Fruit fly (Drosophila melanogaster) whole organism, wandering third instar larva: ENCODE measurements around the gene spdo.

ENCODE experiments used
- Abd-B ChIP-seq: fragments of >200 bp; optimal IDR thresholded peaks from 2 replicates; lab custom pipeline; 2017; ENCODE audit warnings: missing biosample characterization, missing genetic modification characterization
- CG32264 ChIP-seq: fragments of 200-800 bp; sonication (Bioruptor generic); optimal IDR thresholded peaks from 2 replicates; lab custom pipeline; 2016; ENCODE audit warnings: missing biosample characterization, missing genetic modification characterization
- Dfd ChIP-seq: fragments of >200 bp; optimal IDR thresholded peaks from 2 replicates; lab custom pipeline; 2017; ENCODE audit warnings: missing biosample characterization, missing genetic modification characterization
- Dif ChIP-seq: fragments of 200-275, 200-300 bp; sonication (Bioruptor generic); optimal IDR thresholded peaks from 2 replicates; lab custom pipeline; 2018; ENCODE audit warnings: missing biosample characterization, missing genetic modification characterization; ENCODE audit not compliant: partially characterized antibody
- GATAd ChIP-seq: sonication (Bioruptor generic); optimal IDR thresholded peaks from 2 replicates; lab custom pipeline; 2016; ENCODE audit warnings: missing biosample characterization, missing genetic modification characterization
- HLH106 ChIP-seq: fragments of 200-800 bp; optimal IDR thresholded peaks from 3 replicates; lab custom pipeline; 2019; ENCODE audit warnings: missing biosample characterization, mild to moderate bottlenecking, missing genetic modification characterization, moderate library complexity
- Hr78 ChIP-seq: fragments of >200 bp; optimal IDR thresholded peaks from 2 replicates; lab custom pipeline; 2017; ENCODE audit warnings: missing biosample characterization, missing genetic modification characterization
- Hr83 ChIP-seq: fragments of 200-300 bp; sonication (Bioruptor generic); optimal IDR thresholded peaks from 2 replicates; lab custom pipeline; 2016; ENCODE audit warnings: missing biosample characterization, mild to moderate bottlenecking, missing genetic modification characterization, moderate library complexity; ENCODE audit not compliant: poor library complexity, severe bottlenecking
- Jra ChIP-seq: sonication (Bioruptor generic); optimal IDR thresholded peaks from 2 replicates; lab custom pipeline; 2016; ENCODE audit warnings: missing biosample characterization, missing genetic modification characterization
- Mio ChIP-seq: sonication (Bioruptor generic); optimal IDR thresholded peaks from 2 replicates; lab custom pipeline; 2016; ENCODE audit warnings: missing biosample characterization, missing genetic modification characterization
- N ChIP-seq: fragments of >200 bp; optimal IDR thresholded peaks from 2 replicates; lab custom pipeline; 2018; ENCODE audit warnings: missing biosample characterization, missing external identifiers, missing genetic modification characterization
- OdsH ChIP-seq: fragments of 200-800 bp; sonication (Bioruptor generic); optimal IDR thresholded peaks from 2 replicates; lab custom pipeline; 2016; ENCODE audit warnings: missing biosample characterization, mild to moderate bottlenecking, missing genetic modification characterization
- Rel ChIP-seq, 2 experiments: fragments of 200-800 bp; sonication (Bioruptor generic) in 1 of 2; optimal IDR thresholded peaks; 2 replicates in 1 of 2; 3 replicates in 1 of 2; lab custom pipeline; 2016 to 2019; ENCODE audit warnings: mild to moderate bottlenecking in 2 of 2, missing biosample characterization in 2 of 2, missing genetic modification characterization in 2 of 2, moderate library complexity in 1 of 2
- Sp1 ChIP-seq: fragments of 200-800 bp; sonication (Bioruptor generic); optimal IDR thresholded peaks from 3 replicates; lab custom pipeline; 2019; ENCODE audit warnings: missing biosample characterization, mild to moderate bottlenecking, missing genetic modification characterization, moderate library complexity
- Vsx2 ChIP-seq: fragments of 200-300, 225-300 bp; sonication (Bioruptor generic); optimal IDR thresholded peaks from 2 replicates; lab custom pipeline; 2018; ENCODE audit warnings: missing biosample characterization, missing genetic modification characterization; ENCODE audit not compliant: partially characterized antibody
- br ChIP-seq: fragments of 200-800 bp; sonication (Bioruptor generic); optimal IDR thresholded peaks from 2 replicates; lab custom pipeline; 2016; ENCODE audit warnings: missing biosample characterization, missing genetic modification characterization
- brk ChIP-seq: fragments of 200-800 bp; sonication (Bioruptor generic); optimal IDR thresholded peaks from 2 replicates; lab custom pipeline; 2016; ENCODE audit warnings: missing biosample characterization, mild to moderate bottlenecking, missing genetic modification characterization
- dl ChIP-seq, 2 experiments: fragments of 175-275, 200-275 bp in 1 of 2; fragments of 200-275 bp in 1 of 2; sonication (Bioruptor generic); optimal IDR thresholded peaks; lab custom pipeline; 2018; ENCODE audit warnings: mild to moderate bottlenecking in 2 of 2, missing biosample characterization in 2 of 2, missing genetic modification characterization in 2 of 2, moderate library complexity in 2 of 2; ENCODE audit not compliant: partially characterized antibody in 2 of 2, insufficient read depth in 1 of 2
- dmrt93B ChIP-seq: fragments of 200-800 bp; sonication (Bioruptor generic); optimal IDR thresholded peaks from 2 replicates; lab custom pipeline; 2018; ENCODE audit warnings: missing biosample characterization, mild to moderate bottlenecking, missing genetic modification characterization
- foxo ChIP-seq, 2 experiments: fragments of 200-800 bp; sonication (Bioruptor generic); optimal IDR thresholded peaks; 2 replicates in 1 of 2; 3 replicates in 1 of 2; lab custom pipeline; 2016 to 2017; ENCODE audit warnings: missing biosample characterization in 2 of 2, missing genetic modification characterization in 2 of 2
- fru ChIP-seq: fragments of 200-800 bp; sonication (Bioruptor generic); optimal IDR thresholded peaks from 3 replicates; lab custom pipeline; 2016; ENCODE audit warnings: missing biosample characterization, mild to moderate bottlenecking, missing genetic modification characterization
- h ChIP-seq: fragments of 200-800 bp; sonication (Bioruptor generic); optimal IDR thresholded peaks from 3 replicates; lab custom pipeline; 2016; ENCODE audit warnings: missing biosample characterization, mild to moderate bottlenecking, missing genetic modification characterization
- jim ChIP-seq: fragments of 175-275, 200-325 bp; sonication (Bioruptor generic); optimal IDR thresholded peaks from 2 replicates; lab custom pipeline; 2016; ENCODE audit warnings: missing biosample characterization, mild to moderate bottlenecking, missing genetic modification characterization
- pan ChIP-seq: fragments of >200 bp; optimal IDR thresholded peaks from 2 replicates; lab custom pipeline; 2017
- psq ChIP-seq: fragments of 200-800 bp; sonication (Bioruptor generic); optimal IDR thresholded peaks from 3 replicates; lab custom pipeline; 2017; ENCODE audit warnings: missing biosample characterization, mild to moderate bottlenecking, missing genetic modification characterization, moderate library complexity
- rgr ChIP-seq: fragments of 200-800 bp; sonication (Bioruptor generic); optimal IDR thresholded peaks from 3 replicates; lab custom pipeline; 2016; ENCODE audit warnings: missing biosample characterization, mild to moderate bottlenecking, missing genetic modification characterization
- sv ChIP-seq: fragments of 200-800 bp; sonication (Bioruptor generic); optimal IDR thresholded peaks from 3 replicates; lab custom pipeline; 2016; ENCODE audit warnings: missing biosample characterization, missing genetic modification characterization
- tai ChIP-seq: sonication (Bioruptor generic); optimal IDR thresholded peaks from 2 replicates; lab custom pipeline; 2016; ENCODE audit warnings: missing biosample characterization, missing genetic modification characterization
- usp ChIP-seq: fragments of >200 bp; optimal IDR thresholded peaks from 2 replicates; lab custom pipeline; 2017; ENCODE audit warnings: missing biosample characterization, missing genetic modification characterization
- woc ChIP-seq: sonication (Bioruptor generic); optimal IDR thresholded peaks from 2 replicates; lab custom pipeline; 2016; ENCODE audit warnings: missing biosample characterization, mild to moderate bottlenecking, missing genetic modification characterization

spdo gene

dm6 chr3R:30476367-30476766 is at the start of gene spdo:
Gene spdo (plus strand): TSS chr3R:30476684.
- TF ChIP-seq woc (GFP tag; lab: Kevin White, UChicago) (no peak), Rel (GFP tag; optimal IDR thresholded peaks at IDR 0.05; lab: Kevin White, UChicago) (no peak), Rel (tag; optimal IDR thresholded peaks at IDR 0.05; lab: Kevin White, UChicago) (no peak), h (GFP tag; lab: Kevin White, UChicago) (no peak), HLH106 (tag; lab: Kevin White, UChicago) (no peak), Dif (GFP tag; lab: Kevin White, UChicago) (no peak), Dfd (GFP tag; lab: Kevin White, UChicago) (no peak), OdsH (GFP tag; lab: Kevin White, UChicago) (no peak), N (GFP tag; lab: Kevin White, UChicago) (no peak), jim (no peak), Mio (GFP tag; lab: Kevin White, UChicago) (no peak), Hr83 (GFP tag; lab: Kevin White, UChicago) (no peak), Vsx2 (GFP tag; lab: Kevin White, UChicago) (no peak), rgr (GFP tag; lab: Kevin White, UChicago) (no peak), Hr78 (GFP tag; lab: Kevin White, UChicago) (no peak), GATAd (GFP tag; lab: Kevin White, UChicago) (no peak), foxo (GFP tag; optimal IDR thresholded peaks at IDR 0.05; lab: Kevin White, UChicago) (no peak), tai (GFP tag; lab: Kevin White, UChicago) (no peak), brk (GFP tag; lab: Kevin White, UChicago) (no peak), Sp1 (GFP tag; lab: Kevin White, UChicago) (no peak), Abd-B (GFP tag; lab: Kevin White, UChicago) (no peak)

- peak; percentile 3 for TF ChIP-seq HLH106 (tag; lab: Kevin White, UChicago)
- no peak for TF ChIP-seq foxo (GFP tag; optimal IDR thresholded peaks at IDR 0.05; lab: Kevin White, UChicago)
- TF ChIP-seq dmrt93B (GFP tag; lab: Kevin White, UChicago) = no peak
- peak; percentile 13 for TF ChIP-seq rgr (GFP tag; lab: Kevin White, UChicago)
- TF ChIP-seq sv (GFP tag; lab: Kevin White, UChicago) = no peak
- TF ChIP-seq brk (GFP tag; lab: Kevin White, UChicago) = no peak
- no peak for TF ChIP-seq OdsH (GFP tag; lab: Kevin White, UChicago)
- no peak for TF ChIP-seq jim
- TF ChIP-seq tai (GFP tag; lab: Kevin White, UChicago) = no peak
- no peak for TF ChIP-seq Rel (GFP tag; optimal IDR thresholded peaks at IDR 0.05; lab: Kevin White, UChicago)
- peak; percentile 63 for TF ChIP-seq Rel (tag; optimal IDR thresholded peaks at IDR 0.05; lab: Kevin White, UChicago)
- peak; percentile 25 for TF ChIP-seq Hr83 (GFP tag; lab: Kevin White, UChicago)
- no peak for TF ChIP-seq usp (GFP tag; lab: Kevin White, UChicago)
Measured at dm6 chr3R:30427805-30428359, 48.6 kb upstream of the spdo start, which contains the start of gene CG2218. Gene CG2218 (minus strand): TSS chr3R:30428276.

DNA sequence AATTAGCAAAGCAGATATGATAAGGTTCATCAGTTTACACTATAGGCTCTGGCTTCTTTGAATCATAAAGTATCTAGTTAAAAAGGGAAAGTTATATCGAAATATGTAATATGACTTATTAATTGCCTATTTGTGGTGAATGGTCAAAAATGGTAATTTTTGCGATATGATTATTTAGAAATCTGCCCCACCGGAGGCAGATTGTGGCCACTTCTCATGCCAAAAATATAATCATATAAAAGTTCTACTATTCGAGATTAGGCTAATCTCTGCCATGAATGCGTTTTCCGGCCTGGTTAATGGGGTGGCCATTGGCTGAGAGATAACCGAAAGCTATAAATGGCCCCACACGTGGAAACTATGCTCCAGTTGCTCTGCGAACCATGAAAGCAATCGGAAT is 48.0 kb upstream of the spdo start, which contains the start of gene CG15533:
CG15533 (plus strand) TSS at position 362 of the 400 bp plus-strand sequence.
- TF ChIP-seq OdsH (GFP tag; lab: Kevin White, UChicago) (no peak), dl (GFP tag; optimal IDR thresholded peaks at IDR 0.05; lab: Kevin White, UChicago; ENCODE audit: insufficient read depth in 1 of 2, partially characterized antibody in 2 of 2) (no peak), pan (lab: Kevin White, UChicago) (no peak), psq (GFP tag; lab: Kevin White, UChicago) (no peak), tai (GFP tag; lab: Kevin White, UChicago) (no peak), dmrt93B (GFP tag; lab: Kevin White, UChicago) (no peak), Vsx2 (GFP tag; lab: Kevin White, UChicago) (no peak), Dif (GFP tag; lab: Kevin White, UChicago) (no peak), Hr78 (GFP tag; lab: Kevin White, UChicago) (no peak), Abd-B (GFP tag; lab: Kevin White, UChicago) (no peak), fru (GFP tag; lab: Kevin White, UChicago) (no peak), HLH106 (tag; lab: Kevin White, UChicago) (no peak), Mio (GFP tag; lab: Kevin White, UChicago) (no peak), br (no peak), Jra (no peak), Rel (GFP tag; optimal IDR thresholded peaks at IDR 0.05; lab: Kevin White, UChicago) (no peak), Rel (tag; optimal IDR thresholded peaks at IDR 0.05; lab: Kevin White, UChicago) (no peak), usp (GFP tag; lab: Kevin White, UChicago) (no peak), CG32264 (GFP tag; lab: Kevin White, UChicago) (no peak)
